Worm (Caenorhabditis elegans) whole organism, early embryonic: ENCODE data around the gene him-6.

Experiments
- B0310.2 ChIP-seq: sonication (generic microtip); optimal IDR thresholded peaks from 2 replicates; lab custom pipeline; 2016; ENCODE audit warnings: mild to moderate bottlenecking, missing genetic modification characterization, missing compliant biosample characterization
- F13C5.2 ChIP-seq: sonication (generic microtip); optimal IDR thresholded peaks from 2 replicates; lab custom pipeline; 2017; ENCODE audit warnings: mild to moderate bottlenecking, missing genetic modification characterization, inconsistent platforms, missing compliant biosample characterization
- aly-1 ChIP-seq: sonication (generic microtip); optimal IDR thresholded peaks from 2 replicates; lab custom pipeline; 2016; ENCODE audit warnings: missing genetic modification characterization, missing compliant biosample characterization
- ama-1 ChIP-seq: fragments of 150-350 bp; optimal IDR thresholded peaks from 2 replicates; lab custom pipeline; 2014
- ceh-13 ChIP-seq: fragments of 200-800 bp; sonication (Bioruptor generic); optimal IDR thresholded peaks from 2 replicates; lab custom pipeline; 2018; ENCODE audit warnings: mild to moderate bottlenecking, missing genetic modification characterization, missing compliant biosample characterization
- ceh-36 ChIP-seq: sonication (generic microtip); optimal IDR thresholded peaks from 2 replicates; lab custom pipeline; 2016; ENCODE audit warnings: missing genetic modification characterization, inconsistent platforms, missing compliant biosample characterization
- ets-7 ChIP-seq: sonication (generic microtip); optimal IDR thresholded peaks from 2 replicates; lab custom pipeline; 2016; ENCODE audit warnings: missing genotype, missing genetic modification characterization, missing compliant biosample characterization
- flt-1 ChIP-seq: fragments of 200-800 bp; sonication (Bioruptor generic); IDR thresholded peaks from 2 replicates; pipeline ENCODE4 v1.3.6; 2022; ENCODE audit warnings: missing genetic modification characterization, missing compliant biosample characterization
- hmbx-1 ChIP-seq: sonication (generic microtip); optimal IDR thresholded peaks from 2 replicates; lab custom pipeline; 2016; ENCODE audit warnings: mild to moderate bottlenecking, missing genetic modification characterization, missing compliant biosample characterization
- hmg-4 ChIP-seq: fragments of 200-800 bp; sonication (Bioruptor generic); optimal IDR thresholded peaks from 2 replicates; lab custom pipeline; 2018; ENCODE audit warnings: mild to moderate bottlenecking, missing genetic modification characterization, missing compliant biosample characterization
- hnd-1 ChIP-seq: sonication (generic microtip); optimal IDR thresholded peaks from 2 replicates; lab custom pipeline; 2016; ENCODE audit warnings: missing genetic modification characterization, missing compliant biosample characterization
- pes-1 ChIP-seq: fragments of 200-800 bp; sonication (Bioruptor generic); IDR thresholded peaks from 2 replicates; pipeline ENCODE4 v1.3.6; 2022; ENCODE audit warnings: missing genetic modification reagents, missing genetic modification characterization, missing compliant biosample characterization
- scrt-1 ChIP-seq: fragments of 200-800 bp; sonication (Bioruptor generic); IDR thresholded peaks from 2 replicates; pipeline ENCODE4 v1.3.6; 2022; ENCODE audit warnings: missing genetic modification characterization, missing compliant biosample characterization
- sea-1 ChIP-seq: fragments of 200-800 bp; sonication (Bioruptor generic); conservative IDR thresholded peaks from 2 replicates; pipeline ENCODE4 v1.3.6; 2022; ENCODE audit warnings: missing genetic modification characterization, missing compliant biosample characterization
- tbx-11 ChIP-seq: fragments of 200-800 bp; sonication (Bioruptor generic); IDR thresholded peaks from 2 replicates; pipeline ENCODE4 v1.3.6; 2022; ENCODE audit warnings: missing genetic modification characterization, missing compliant biosample characterization
- tbx-37 ChIP-seq: fragments of 200-800 bp; sonication (Bioruptor generic); conservative IDR thresholded peaks from 2 replicates; pipeline ENCODE4 v1.3.6; 2022; ENCODE audit warnings: missing genetic modification reagents, missing genetic modification characterization, missing compliant biosample characterization
- tra-4 ChIP-seq: sonication (generic microtip); optimal IDR thresholded peaks from 2 replicates; lab custom pipeline; 2017; ENCODE audit warnings: missing genetic modification characterization, missing compliant biosample characterization

Gene him-6

DNA sequence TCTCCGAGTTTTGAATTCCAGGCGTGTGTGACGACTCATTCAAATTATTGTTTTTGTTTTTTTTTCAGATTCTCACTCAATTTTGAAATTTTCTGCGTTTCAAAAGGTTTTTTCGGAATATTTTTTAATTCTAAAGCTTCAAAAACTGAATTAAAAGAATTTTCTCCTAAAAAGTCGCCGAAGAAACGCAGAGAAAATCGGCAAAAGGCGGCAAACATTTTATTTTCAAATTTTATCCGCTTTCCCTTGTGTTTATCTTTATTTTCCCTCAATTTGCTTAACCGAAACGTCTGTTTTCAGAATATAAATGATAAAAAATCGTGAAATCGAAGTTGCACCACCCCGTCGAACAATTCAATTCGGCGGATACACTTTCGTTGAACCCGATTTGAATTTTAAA lies at the start of gene him-6:
Gene him-6, plus strand, starts transcription at position 301 of the 400 bp plus-strand sequence.
- no peak for TF ChIP-seq B0310.2

DNA sequence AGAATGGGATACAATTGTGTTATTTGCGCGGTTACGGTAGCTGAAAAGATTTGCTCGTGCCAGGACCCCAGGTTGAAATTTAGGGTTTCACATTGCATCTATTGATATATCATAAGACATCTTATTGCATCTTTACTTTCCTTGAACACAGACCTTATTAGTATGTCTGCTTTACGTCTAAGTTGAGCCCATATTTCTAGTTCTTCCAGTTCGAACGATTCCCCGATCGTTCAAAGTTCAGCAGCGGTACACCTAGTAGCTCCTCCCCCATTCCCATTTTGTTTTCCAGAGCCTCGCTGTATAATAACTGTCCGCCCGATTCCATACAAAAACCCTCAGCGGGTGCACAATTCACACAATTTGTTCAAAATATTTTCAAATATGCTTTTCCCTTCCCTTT lies 48.9 kb upstream of the him-6 start, which contains the start of gene C25G4.17:
Gene C25G4.17, plus strand, starts transcription at position 301 of the 400 bp plus-strand sequence.
- TF ChIP-seq tbx-37 (GFP tag; lab: Robert Waterston, UW): no peak
- no peak for TF ChIP-seq scrt-1 (GFP tag; lab: Robert Waterston, UW)
- no peak for TF ChIP-seq ama-1 (lab: Kevin White, UChicago)

DNA sequence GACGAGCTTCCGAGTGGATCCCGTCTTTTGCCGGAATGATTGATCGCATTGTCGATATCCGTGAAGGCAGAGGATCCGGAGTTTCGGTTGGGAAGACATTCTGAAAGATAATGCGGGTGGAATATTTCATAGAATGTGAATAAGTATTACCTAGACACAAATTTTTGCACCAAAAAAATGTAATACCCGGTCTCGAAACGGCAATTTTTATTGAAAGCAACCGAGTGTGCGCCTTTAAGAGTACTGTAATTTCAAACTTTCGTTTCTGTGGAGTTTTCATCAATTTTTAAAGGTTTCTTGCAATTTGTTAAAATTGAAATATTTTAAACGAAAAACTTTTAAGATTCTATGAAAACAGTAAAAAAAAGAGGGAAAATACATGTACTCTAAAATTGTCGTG lies 46.7 kb upstream of the him-6 start, which contains the start of gene C25G4.2:
Gene C25G4.2, minus strand, starts transcription at position 100 of the 400 bp plus-strand sequence.
- TF ChIP-seq sea-1: no peak
- TF ChIP-seq tbx-37 (GFP tag; lab: Robert Waterston, UW): no peak
- no peak for TF ChIP-seq pes-1 (GFP tag; lab: Robert Waterston, UW)
- TF ChIP-seq tra-4: no peak
- no peak for TF ChIP-seq ama-1 (lab: Kevin White, UChicago)
- TF ChIP-seq ceh-13 (GFP tag; lab: Kevin White, UChicago): no peak
- TF ChIP-seq aly-1 (tag; lab: Kevin White, UChicago): no peak
- no peak for TF ChIP-seq hmbx-1 (tag; lab: Kevin White, UChicago)
- no peak for TF ChIP-seq flt-1
- no peak for TF ChIP-seq ets-7 (tag; lab: Kevin White, UChicago)
- no peak for TF ChIP-seq hnd-1 (tag; lab: Kevin White, UChicago)
- TF ChIP-seq B0310.2: no peak
- no peak for TF ChIP-seq ceh-36 (tag; lab: Kevin White, UChicago)
- TF ChIP-seq F13C5.2 (tag; lab: Kevin White, UChicago): no peak
- TF ChIP-seq tbx-11 (GFP tag; lab: Robert Waterston, UW): no peak
- no peak for TF ChIP-seq scrt-1 (GFP tag; lab: Robert Waterston, UW)
- TF ChIP-seq hmg-4: no peak

DNA sequence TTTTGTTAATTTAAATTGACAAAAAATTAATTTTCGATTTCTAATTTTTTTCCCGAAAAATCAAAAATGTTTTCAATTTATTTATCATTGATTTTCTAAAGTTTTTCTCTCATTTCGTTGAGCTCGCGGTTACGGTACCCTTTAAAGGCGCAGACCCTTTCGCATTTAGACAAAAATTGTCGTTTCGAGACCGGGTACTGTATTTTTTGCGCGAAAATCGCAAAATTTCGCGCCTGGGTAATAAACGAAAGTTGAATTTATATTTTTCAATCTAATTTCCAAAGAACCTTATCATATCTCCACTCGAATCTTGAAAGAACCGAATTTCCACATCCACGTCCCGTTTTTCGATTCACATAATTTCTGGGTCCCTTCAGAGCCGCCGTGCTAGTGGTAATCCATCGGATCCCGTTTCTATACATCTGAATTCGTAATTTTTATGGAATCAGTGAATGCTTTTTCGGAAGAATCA lies 45.1 kb upstream of the him-6 start, which contains the start of gene C25G4.3:
Gene C25G4.3, minus strand, starts transcription at position 422 of the 472 bp plus-strand sequence.
- TF ChIP-seq scrt-1 (GFP tag; lab: Robert Waterston, UW) (no peak), B0310.2 (no peak), sea-1 (no peak), pes-1 (GFP tag; lab: Robert Waterston, UW) (no peak), ama-1 (lab: Kevin White, UChicago) (no peak), hmg-4 (no peak), F13C5.2 (tag; lab: Kevin White, UChicago) (no peak), ceh-36 (tag; lab: Kevin White, UChicago) (no peak), flt-1 (no peak), hmbx-1 (tag; lab: Kevin White, UChicago) (no peak)

DNA sequence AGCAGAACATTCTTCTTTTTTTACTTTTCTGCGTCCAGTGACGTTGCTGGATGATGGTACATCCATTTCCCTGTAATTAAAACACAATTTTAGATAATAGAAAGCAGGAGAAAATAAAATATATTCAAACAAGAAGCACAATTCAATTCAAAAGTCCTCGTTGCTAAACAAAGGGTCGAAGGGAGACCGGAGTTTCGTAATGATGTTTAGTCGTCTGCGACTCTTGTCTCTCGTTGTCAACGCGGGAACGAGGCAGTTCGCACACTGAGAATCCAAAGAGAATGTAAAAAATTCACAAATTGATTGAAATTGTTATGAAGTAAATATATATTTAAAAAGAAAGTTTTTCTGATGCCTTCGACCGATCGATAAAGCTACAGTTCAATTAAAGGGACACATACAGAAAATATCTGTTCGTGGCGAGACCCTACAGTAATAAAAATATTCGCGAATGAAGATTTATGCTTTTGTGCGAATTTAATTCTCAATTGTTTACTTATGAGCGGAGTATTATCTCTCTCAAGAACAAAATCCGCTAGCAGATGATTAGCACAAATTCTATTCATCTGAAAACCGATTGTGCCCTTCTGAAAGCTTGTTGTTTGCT lies 39.3 kb upstream of the him-6 start, which contains the start of gene dpy-26:
Gene dpy-26, minus strand, starts transcription at position 111 of the 607 bp plus-strand sequence.
- no peak for TF ChIP-seq hmbx-1 (tag; lab: Kevin White, UChicago)
- peak; percentile 18 for TF ChIP-seq F13C5.2 (tag; lab: Kevin White, UChicago)

DNA sequence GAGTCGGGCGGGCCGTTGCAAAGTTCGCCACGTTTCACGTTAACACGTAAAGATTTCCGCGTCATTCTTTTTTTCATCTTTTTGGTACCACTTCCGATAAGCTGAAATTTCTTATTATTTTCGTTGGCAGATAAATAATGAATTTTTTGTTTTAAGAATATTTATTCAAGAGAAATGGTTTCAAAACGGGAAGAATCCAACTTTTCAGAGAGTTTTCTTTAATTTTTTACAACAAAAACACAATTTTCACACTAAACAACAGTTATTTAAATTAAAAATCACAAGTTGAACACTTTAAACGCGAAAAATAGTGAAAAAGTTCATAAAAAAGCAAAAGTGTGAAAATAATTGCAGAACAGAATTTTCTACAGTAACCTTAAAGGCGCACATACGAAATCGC lies 36.5 kb upstream of the him-6 start, which contains the start of gene spe-44:
Gene spe-44, minus strand, starts transcription at position 101 of the 400 bp plus-strand sequence.
- no peak for TF ChIP-seq ceh-36 (tag; lab: Kevin White, UChicago)
- no peak for TF ChIP-seq tbx-37 (GFP tag; lab: Robert Waterston, UW)
- TF ChIP-seq pes-1 (GFP tag; lab: Robert Waterston, UW): no peak
- TF ChIP-seq sea-1: no peak
- no peak for TF ChIP-seq ceh-13 (GFP tag; lab: Kevin White, UChicago)
- no peak for TF ChIP-seq hmg-4
- TF ChIP-seq tra-4: no peak
- no peak for TF ChIP-seq hmbx-1 (tag; lab: Kevin White, UChicago)
- TF ChIP-seq ets-7 (tag; lab: Kevin White, UChicago): no peak
- no peak for TF ChIP-seq scrt-1 (GFP tag; lab: Robert Waterston, UW)
- no peak for TF ChIP-seq hnd-1 (tag; lab: Kevin White, UChicago)
- TF ChIP-seq flt-1: no peak
- TF ChIP-seq ama-1 (lab: Kevin White, UChicago): no peak
- TF ChIP-seq tbx-11 (GFP tag; lab: Robert Waterston, UW): no peak
- no peak for TF ChIP-seq aly-1 (tag; lab: Kevin White, UChicago)
- TF ChIP-seq F13C5.2 (tag; lab: Kevin White, UChicago): no peak
- no peak for TF ChIP-seq B0310.2

DNA sequence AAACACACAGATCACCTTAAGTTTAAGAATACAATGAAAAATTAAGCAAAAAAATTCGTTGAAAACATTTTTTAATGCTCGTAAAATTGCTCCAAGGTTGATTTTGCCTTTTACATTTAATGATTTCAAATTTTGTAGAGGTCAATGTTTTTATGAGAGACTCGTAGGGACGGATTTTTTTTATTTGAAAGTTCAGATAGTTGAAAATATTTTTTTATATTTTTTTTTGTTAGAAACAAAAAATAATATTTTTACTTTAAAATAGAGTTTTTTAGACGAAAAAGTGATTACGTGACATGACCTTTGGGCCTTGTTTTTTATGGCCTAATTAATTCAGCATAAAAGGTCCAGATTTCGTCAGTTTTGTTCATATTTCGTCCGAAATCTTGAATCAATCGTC lies 35.8 kb upstream of the him-6 start, which contains the start of gene smz-1:
Gene smz-1, plus strand, starts transcription at position 301 of the 400 bp plus-strand sequence.
- TF ChIP-seq ceh-13 (GFP tag; lab: Kevin White, UChicago) (no peak), scrt-1 (GFP tag; lab: Robert Waterston, UW) (no peak)

DNA sequence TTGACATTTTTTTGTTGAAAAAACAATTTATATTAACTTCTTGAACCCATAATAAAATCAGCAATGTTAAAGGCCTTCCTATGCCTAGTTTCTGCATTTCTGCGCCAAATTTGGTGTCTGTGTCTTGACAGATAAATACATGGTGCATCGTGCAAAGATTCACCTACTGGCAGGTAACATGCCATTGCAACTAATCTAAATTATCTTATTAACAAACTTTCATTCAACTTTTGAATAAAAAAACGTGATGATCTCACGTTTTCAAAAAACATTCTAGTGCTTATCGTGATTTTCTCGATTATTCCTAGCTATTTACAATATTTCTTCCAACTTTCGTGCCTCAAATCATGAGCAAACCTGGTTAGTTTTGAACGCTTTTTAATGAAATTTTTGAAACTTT lies 34.0 kb upstream of the him-6 start, which contains the start of gene C25G4.7:
Gene C25G4.7, plus strand, starts transcription at position 301 of the 400 bp plus-strand sequence.
- TF ChIP-seq flt-1 (no peak), scrt-1 (GFP tag; lab: Robert Waterston, UW) (no peak), aly-1 (tag; lab: Kevin White, UChicago) (no peak), tbx-37 (GFP tag; lab: Robert Waterston, UW) (no peak), hmg-4 (no peak), hnd-1 (tag; lab: Kevin White, UChicago) (no peak)
